Worm (Caenorhabditis elegans) whole organism, L4/young adult: ENCODE data around the gene C07D10.6.

Experiments used
- W03F9.2 ChIP-seq: fragments of 150-350 bp; optimal IDR thresholded peaks from 2 replicates; lab custom pipeline; 2014; ENCODE audit warnings: missing biosample characterization, missing genetic modification characterization
- dao-5 ChIP-seq: sonication (generic microtip); optimal IDR thresholded peaks from 2 replicates; lab custom pipeline; 2016; ENCODE audit warnings: missing genotype, missing genetic modification characterization, moderate library complexity, missing compliant biosample characterization
- him-1 ChIP-seq: sonication (generic microtip); optimal IDR thresholded peaks from 2 replicates; lab custom pipeline; 2016; ENCODE audit warnings: missing genotype, missing genetic modification reagents, missing genetic modification characterization, missing compliant biosample characterization

Gene C07D10.6

DNA sequence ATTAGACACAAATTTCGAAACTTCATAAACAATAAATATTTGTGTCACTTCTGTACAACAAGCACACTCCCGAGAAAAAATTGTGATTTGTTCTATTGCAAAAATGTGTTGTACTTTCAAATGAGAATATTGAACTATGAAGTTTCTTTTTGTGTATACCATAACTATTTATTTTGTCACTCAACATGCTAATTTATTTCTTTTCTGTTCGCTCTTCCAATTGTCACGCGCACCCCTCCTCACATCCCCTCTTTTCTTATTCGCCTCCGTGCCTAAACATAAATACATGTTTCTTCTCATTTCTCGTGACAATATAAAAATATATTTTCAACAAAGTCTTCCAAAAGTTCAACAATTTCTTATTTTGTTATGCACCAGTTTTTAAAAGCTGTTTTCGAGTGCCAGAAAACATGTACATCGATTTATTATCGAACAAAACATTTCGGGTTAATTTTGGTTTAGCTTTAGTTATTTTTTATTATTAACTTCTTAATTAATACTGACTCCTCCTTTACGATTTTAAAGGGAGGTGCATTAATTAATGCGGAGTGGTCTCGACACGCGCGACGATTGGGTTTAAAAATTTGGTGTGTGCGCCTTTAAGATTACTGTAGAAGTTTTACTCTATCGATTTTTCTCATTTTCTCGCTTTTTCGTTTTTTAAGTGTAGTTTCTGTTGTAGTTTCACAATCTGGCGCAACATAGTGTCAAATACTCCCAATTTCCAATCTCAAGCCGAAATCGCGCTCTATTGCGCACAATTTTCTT lies 15.0 kb downstream of the C07D10.6 start:
- TF ChIP-seq him-1 (tag; lab: Kevin White, UChicago), result no peak
- TF ChIP-seq W03F9.2, result peak; percentile 10

DNA sequence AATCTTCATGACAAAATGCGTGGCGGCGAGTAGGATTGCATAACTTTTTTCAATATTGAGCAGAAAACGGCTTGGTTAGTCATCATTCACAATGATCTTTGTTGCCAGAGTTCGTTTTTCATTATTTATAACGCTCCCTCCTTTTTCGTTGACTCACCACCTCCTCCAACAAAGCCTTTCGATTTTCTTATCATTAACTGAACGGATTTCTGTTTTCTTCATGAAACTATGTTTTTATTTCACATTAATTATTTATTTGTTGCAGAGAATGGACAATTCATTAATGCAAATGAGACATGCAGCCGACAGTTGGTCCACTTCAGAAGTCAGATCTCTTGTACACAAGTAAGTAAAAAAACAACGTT lies 15.6 kb downstream of the C07D10.6 start, which contains the start of gene bath-44:
Gene bath-44, plus strand, starts transcription at position 266 of the 365 bp plus-strand sequence.
- no peak for TF ChIP-seq W03F9.2
- TF ChIP-seq him-1 (tag; lab: Kevin White, UChicago), result no peak
- no peak for TF ChIP-seq dao-5 (tag; lab: Kevin White, UChicago)

DNA sequence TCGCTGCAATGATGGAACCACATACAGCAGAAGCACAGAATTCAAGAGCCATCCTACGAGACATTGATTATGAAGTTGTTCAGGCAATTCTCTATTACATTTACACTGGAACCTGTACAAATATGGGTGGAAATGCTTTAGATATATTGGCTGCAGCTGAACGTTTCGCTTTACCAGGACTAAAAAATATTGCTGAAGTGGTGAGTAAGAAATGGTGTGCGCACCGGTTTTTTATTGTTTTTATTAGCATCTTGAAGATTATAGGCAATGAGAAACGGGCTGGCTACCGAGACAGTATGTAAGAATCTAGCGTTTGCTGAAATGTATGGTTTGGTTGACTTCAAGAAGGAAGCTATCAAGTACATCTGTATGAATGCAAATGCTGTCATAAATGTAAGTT lies 17.0 kb downstream of the C07D10.6 start:
- TF ChIP-seq W03F9.2 (no peak), dao-5 (tag; lab: Kevin White, UChicago) (no peak), him-1 (tag; lab: Kevin White, UChicago) (no peak)

DNA sequence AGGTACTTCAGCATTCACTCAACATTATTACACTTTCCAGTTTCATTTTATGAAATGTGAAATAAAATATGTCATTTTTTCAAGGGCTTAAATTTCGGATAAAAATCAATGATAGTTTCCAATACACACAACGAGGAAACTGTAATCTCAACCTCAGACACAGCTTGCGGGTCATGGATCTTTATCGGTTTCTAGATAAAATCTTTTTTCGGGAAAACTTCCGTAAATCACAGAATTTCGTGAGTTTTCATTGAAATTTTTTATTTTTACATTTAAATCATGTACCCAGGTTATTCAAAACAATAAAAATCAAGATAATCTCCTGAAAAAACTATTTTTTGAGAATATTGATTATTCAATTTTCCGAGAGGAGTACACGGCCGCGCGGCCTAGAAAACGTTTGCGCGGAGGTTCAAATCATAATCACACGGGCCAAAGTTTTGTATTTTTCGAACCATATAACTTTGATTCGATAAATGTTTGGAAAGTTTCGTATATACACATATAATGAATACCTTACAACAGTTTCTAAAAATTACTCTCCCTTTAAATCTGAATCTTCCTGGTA lies 18.2 kb downstream of the C07D10.6 start:
- TF ChIP-seq dao-5 (tag; lab: Kevin White, UChicago) (no peak), him-1 (tag; lab: Kevin White, UChicago) (peak; percentile 9), W03F9.2 (no peak)

DNA sequence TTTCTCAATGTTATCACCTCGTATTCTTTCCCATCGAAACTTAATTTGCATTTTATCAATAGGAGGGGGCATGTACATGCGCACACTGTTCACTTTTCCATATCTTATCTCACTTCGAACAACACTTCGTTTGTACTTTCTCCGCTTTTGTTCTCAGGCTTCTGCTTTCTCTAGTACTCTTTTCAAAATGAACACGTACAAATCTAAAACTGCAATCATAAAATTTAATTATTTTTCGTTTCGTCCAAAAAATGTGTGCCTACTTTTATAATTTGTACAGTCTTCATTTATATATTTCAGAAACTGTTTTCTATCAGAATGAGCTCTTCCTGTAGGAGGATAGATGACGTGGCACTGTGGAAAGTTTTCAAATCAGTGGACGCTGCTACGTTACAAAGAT lies 19.6 kb downstream of the C07D10.6 start, which contains the start of gene C07D10.1:
Gene C07D10.1, plus strand, starts transcription at position 301 of the 400 bp plus-strand sequence.
- TF ChIP-seq him-1 (tag; lab: Kevin White, UChicago) (no peak), W03F9.2 (no peak), dao-5 (tag; lab: Kevin White, UChicago) (no peak)

DNA sequence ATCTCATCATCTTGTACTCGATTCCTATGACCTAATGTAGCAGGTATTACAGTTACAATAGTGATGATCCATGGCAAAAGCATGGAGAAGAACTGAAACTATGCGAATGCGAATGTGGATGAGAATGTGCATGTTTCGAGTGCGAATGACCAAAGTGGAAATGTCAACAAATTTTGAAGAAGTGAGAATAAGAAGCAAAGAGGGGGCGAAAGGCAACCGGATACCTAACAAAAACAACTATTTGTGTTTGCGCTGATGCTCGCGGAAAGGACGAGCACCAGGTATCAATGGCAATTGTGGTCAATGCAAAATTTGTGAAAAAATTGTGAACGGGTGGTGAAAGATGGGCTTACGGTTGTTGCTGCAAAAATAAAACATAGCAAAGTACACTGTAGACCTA lies 23.5 kb downstream of the C07D10.6 start, which contains the start of gene nas-7:
Gene nas-7, minus strand, starts transcription at position 101 of the 400 bp plus-strand sequence.
- TF ChIP-seq dao-5 (tag; lab: Kevin White, UChicago) (no peak), him-1 (tag; lab: Kevin White, UChicago) (no peak), W03F9.2 (no peak)

DNA sequence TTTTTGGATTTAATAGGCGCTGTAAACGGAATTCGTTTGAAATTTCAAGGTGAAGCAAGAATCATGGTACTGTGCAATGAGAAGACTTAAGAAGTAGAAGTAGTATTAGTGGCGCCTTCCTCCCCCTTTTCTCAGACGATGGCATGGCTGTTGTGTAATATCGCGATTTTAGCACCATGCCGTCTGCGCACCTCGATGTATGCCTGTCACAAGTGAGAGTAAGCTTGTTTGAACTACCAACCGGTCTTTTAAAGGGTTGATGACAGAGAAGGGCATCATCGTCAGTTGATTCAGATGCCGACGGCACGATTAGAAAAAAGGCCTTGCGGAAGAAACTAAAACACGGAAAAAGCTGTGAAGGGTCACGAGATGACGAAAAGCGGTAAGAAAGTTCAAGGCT lies 24.9 kb downstream of the C07D10.6 start:
- no peak for TF ChIP-seq him-1 (tag; lab: Kevin White, UChicago)
- no peak for TF ChIP-seq dao-5 (tag; lab: Kevin White, UChicago)
- no peak for TF ChIP-seq W03F9.2

DNA sequence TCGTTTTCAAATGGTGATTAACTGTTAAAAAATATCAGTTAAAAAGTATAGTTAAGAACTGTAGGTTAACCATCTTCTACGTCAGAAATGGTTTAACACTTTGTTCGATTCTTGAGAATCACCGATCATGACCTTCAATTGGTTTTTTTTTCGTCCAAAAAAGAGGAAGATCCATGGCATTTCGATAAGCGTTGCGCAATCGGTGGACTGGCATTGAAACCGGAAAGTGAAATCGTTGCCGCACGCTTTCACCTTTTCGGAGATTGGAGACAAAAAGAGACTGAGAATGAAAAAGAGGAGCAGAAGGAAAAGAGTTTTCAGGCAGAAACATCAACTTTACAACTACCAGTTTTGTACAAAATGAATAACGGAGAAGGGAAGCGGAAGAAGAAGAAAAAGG lies 26.1 kb downstream of the C07D10.6 start:
- TF ChIP-seq dao-5 (tag; lab: Kevin White, UChicago), result no peak
- no peak for TF ChIP-seq him-1 (tag; lab: Kevin White, UChicago)
- no peak for TF ChIP-seq W03F9.2

DNA sequence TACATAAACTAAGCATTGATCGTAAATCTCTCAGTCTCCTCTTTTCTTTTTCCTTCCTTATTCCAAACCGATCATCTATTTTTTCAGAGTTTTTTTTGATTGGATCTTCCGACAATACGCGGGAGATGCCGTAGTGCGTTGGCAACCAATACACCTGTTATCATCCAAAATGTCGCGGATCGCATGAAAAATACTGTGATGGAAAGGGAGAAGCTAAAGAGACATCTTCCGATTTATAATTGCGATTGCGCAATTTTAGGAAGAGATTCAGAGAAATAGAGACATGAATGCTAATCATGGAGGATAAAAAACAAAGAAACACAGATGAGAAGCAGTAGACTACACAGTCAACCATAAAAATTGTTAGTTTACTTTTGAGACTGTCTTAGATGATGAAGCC lies 27.3 kb downstream of the C07D10.6 start:
- TF ChIP-seq him-1 (tag; lab: Kevin White, UChicago) (no peak), dao-5 (tag; lab: Kevin White, UChicago) (no peak), W03F9.2 (no peak)

DNA sequence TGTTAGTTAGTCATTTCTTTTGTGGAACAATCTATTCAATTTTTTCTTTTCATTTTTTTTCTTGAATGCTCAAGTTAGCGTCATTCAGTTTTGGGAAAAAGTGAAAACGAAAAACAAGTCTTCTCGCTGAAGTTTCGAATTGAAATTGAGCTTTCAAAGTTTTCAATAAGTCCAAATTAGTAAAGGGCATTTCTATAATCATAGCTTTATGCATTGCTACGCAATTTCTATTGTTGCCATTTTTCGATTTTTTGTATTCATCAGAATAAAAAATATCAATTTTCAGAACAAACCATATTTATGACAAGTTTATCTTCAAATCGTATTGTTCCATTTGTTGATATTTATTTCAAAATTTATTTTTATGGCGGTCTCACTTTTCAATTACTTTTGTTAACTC lies 29.1 kb downstream of the C07D10.6 start, which contains the start of gene srd-55:
Gene srd-55, plus strand, starts transcription at position 301 of the 400 bp plus-strand sequence.
- TF ChIP-seq W03F9.2 (no peak), dao-5 (tag; lab: Kevin White, UChicago) (no peak), him-1 (tag; lab: Kevin White, UChicago) (no peak)

DNA sequence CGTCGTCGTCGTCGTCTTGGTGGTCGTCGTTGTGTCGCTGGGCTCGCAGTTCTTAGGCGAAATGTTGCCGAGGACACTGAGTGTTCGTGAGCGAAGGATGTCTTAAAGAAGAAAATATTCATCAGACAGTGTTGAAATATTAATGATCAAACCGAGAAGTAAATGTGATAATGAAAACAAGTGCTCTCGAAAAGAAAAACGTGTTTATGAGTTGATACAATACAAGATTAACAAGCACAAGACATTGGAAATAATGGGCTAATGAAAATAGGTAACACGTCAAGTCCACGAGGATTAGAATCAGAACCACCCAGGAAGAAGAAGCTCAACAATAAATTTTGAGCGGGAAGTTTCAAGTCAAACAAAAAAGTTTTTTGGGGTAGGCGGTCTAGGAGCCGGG lies 32.8 kb downstream of the C07D10.6 start, which contains the start of gene K02A2.5:
Gene K02A2.5, minus strand, starts transcription at position 101 of the 400 bp plus-strand sequence.
- TF ChIP-seq W03F9.2, result no peak
- TF ChIP-seq dao-5 (tag; lab: Kevin White, UChicago), result no peak
- no peak for TF ChIP-seq him-1 (tag; lab: Kevin White, UChicago)

DNA sequence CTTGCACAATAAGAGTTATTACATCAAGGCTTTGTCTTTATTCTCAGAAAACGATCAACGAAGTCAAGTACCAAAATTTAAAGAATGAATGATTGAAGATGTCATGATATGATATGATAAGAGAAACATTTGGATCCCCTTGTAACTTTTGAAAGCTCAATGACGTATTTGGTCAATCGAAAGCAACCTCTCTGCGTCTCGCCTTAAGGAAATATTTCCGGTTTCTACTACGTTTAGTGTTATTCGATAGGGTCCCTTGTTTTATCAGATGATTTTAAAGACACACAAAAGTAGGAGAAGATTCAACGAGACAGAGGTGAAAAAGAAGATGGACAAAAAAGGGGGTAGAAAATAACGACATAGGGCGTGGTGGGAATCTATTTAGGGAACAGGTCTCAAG lies 34.2 kb downstream of the C07D10.6 start:
- no peak for TF ChIP-seq dao-5 (tag; lab: Kevin White, UChicago)
- TF ChIP-seq him-1 (tag; lab: Kevin White, UChicago), result no peak

DNA sequence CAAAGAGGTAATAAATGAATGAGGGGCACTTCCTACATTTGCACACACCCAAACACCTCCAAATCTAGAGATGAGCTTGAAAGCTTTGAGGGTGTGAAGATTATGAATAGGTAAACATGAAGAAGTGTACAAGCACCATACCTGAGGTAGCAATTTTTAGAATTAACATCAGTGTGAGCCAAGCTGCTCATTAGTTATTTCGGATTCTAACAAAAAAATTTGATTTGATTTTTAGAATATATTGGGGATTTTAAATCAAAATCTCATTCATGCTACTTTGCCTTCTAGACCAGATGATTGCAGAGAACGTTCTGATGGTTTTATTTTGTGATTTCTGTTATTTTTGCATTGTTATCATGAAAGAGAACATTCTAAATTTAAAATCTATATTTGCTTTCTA lies 34.6 kb downstream of the C07D10.6 start:
- no peak for TF ChIP-seq W03F9.2
- TF ChIP-seq dao-5 (tag; lab: Kevin White, UChicago), result no peak
- TF ChIP-seq him-1 (tag; lab: Kevin White, UChicago), result no peak

DNA sequence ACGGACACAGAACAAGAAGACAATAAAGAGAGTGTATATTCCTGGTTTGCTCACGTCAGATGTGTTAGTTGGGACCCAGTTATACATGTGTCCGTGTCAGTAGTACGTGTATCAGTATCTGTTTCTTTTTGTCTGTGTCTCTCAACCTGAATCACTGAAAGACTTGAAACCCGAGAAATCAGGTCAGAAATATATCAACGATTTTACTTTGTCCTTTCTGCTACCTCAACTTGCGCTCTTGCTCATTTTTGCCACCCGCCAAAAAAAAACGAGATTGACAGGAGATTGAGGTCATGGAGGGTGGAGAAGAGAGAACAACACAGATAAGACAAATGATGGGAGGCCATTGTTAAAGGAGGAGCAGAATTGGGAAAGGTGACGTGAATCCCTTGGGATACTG lies 40.4 kb downstream of the C07D10.6 start:
- TF ChIP-seq dao-5 (tag; lab: Kevin White, UChicago), result no peak
